Worm (Caenorhabditis elegans) whole organism, mixed stage, embryonic: ENCODE results near the gene mig-18.

Experiments used
- M03D4.4 ChIP-seq: sonication (generic microtip); optimal IDR thresholded peaks from 2 replicates; lab custom pipeline; 2017; ENCODE audit warnings: mild to moderate bottlenecking, missing genetic modification characterization, missing compliant biosample characterization
- bed-3 ChIP-seq: fragments of 200-800 bp; sonication (Bioruptor generic); optimal IDR thresholded peaks from 3 replicates; lab custom pipeline; 2018; ENCODE audit warnings: mild to moderate bottlenecking, missing genetic modification characterization, moderate library complexity, missing compliant biosample characterization
- blmp-1 ChIP-seq: fragments of 150-350 bp; optimal IDR thresholded peaks from 2 replicates; lab custom pipeline; 2014; ENCODE audit warnings: missing biosample characterization, missing genetic modification characterization
- ceh-39 ChIP-seq: fragments of 150-350 bp; optimal IDR thresholded peaks from 2 replicates; lab custom pipeline; 2014; ENCODE audit warnings: missing biosample characterization, missing genetic modification characterization
- ceh-43 ChIP-seq: fragments of 200-800 bp; sonication (Bioruptor generic); optimal IDR thresholded peaks from 2 replicates; lab custom pipeline; 2018; ENCODE audit warnings: mild to moderate bottlenecking, missing genetic modification characterization, moderate library complexity, missing compliant biosample characterization
- ceh-83 ChIP-seq: fragments of 200-800 bp; sonication (Bioruptor generic); optimal IDR thresholded peaks from 2 replicates; lab custom pipeline; 2018; ENCODE audit warnings: mild to moderate bottlenecking, missing genetic modification characterization, missing compliant biosample characterization
- ces-1 ChIP-seq: fragments of 150-350 bp; optimal IDR thresholded peaks from 2 replicates; lab custom pipeline; 2014; ENCODE audit warnings: missing biosample characterization, missing genetic modification reagents, missing genetic modification characterization
- cnd-1 ChIP-seq: fragments of 200-800 bp; sonication (Bioruptor generic); optimal IDR thresholded peaks from 2 replicates; lab custom pipeline; 2018; ENCODE audit warnings: mild to moderate bottlenecking, missing genetic modification characterization, missing compliant biosample characterization
- drap-1 ChIP-seq: fragments of 200-800 bp; sonication (Bioruptor generic); optimal IDR thresholded peaks from 3 replicates; lab custom pipeline; 2018; ENCODE audit warnings: mild to moderate bottlenecking, missing genetic modification characterization, missing compliant biosample characterization
- elt-1 ChIP-seq: sonication (generic microtip); optimal IDR thresholded peaks from 2 replicates; lab custom pipeline; 2017; ENCODE audit warnings: missing genetic modification characterization, mild to moderate bottlenecking, missing compliant biosample characterization, antibody characterized with exemption, moderate library complexity, borderline replicate concordance; ENCODE audit not compliant: insufficient read depth
- elt-3 ChIP-seq: fragments of 150-350 bp; optimal IDR thresholded peaks from 2 replicates; lab custom pipeline; 2014; ENCODE audit warnings: missing biosample characterization, missing genetic modification characterization
- ham-2 ChIP-seq: fragments of 200-800 bp; sonication (Bioruptor generic); optimal IDR thresholded peaks from 2 replicates; lab custom pipeline; 2018; ENCODE audit warnings: mild to moderate bottlenecking, missing genetic modification characterization, missing compliant biosample characterization
- lin-13 ChIP-seq: fragments of 150-350 bp; optimal IDR thresholded peaks from 2 replicates; lab custom pipeline; 2014; ENCODE audit warnings: missing biosample characterization, missing genetic modification characterization
- lsy-2 ChIP-seq: fragments of 150-350 bp; optimal IDR thresholded peaks from 2 replicates; lab custom pipeline; 2014; ENCODE audit warnings: missing biosample characterization, missing genetic modification characterization
- mab-5 ChIP-seq: fragments of 150-350 bp; optimal IDR thresholded peaks from 2 replicates; lab custom pipeline; 2014; ENCODE audit warnings: missing biosample characterization, missing genetic modification characterization
- mep-1 ChIP-seq: fragments of 150-350 bp; optimal IDR thresholded peaks from 2 replicates; lab custom pipeline; 2017; ENCODE audit warnings: missing biosample characterization, missing genetic modification reagents, missing genetic modification characterization, inconsistent platforms
- mls-2 ChIP-seq: sonication (generic microtip); optimal IDR thresholded peaks from 2 replicates; lab custom pipeline; 2016; ENCODE audit warnings: mild to moderate bottlenecking, missing genetic modification characterization, moderate library complexity, missing compliant biosample characterization
- nhr-12 ChIP-seq: fragments of 150-350 bp; optimal IDR thresholded peaks from 2 replicates; lab custom pipeline; 2014; ENCODE audit warnings: missing biosample characterization, missing genetic modification characterization
- nhr-2 ChIP-seq: fragments of 150-350 bp; optimal IDR thresholded peaks from 2 replicates; lab custom pipeline; 2014; ENCODE audit warnings: missing biosample characterization, missing genetic modification characterization
- nhr-237 ChIP-seq: fragments of 150-350 bp; optimal IDR thresholded peaks from 2 replicates; lab custom pipeline; 2014; ENCODE audit warnings: missing biosample characterization, missing genetic modification characterization
- nhr-28 ChIP-seq: fragments of 150-350 bp; optimal IDR thresholded peaks from 2 replicates; lab custom pipeline; 2014; ENCODE audit warnings: missing biosample characterization, missing genetic modification characterization
- nhr-76 ChIP-seq: sonication (generic microtip); optimal IDR thresholded peaks from 2 replicates; lab custom pipeline; 2017; ENCODE audit warnings: missing biosample characterization, missing genetic modification characterization
- pha-4 ChIP-seq: fragments of 150-350 bp; optimal IDR thresholded peaks from 2 replicates; lab custom pipeline; 2018; ENCODE audit warnings: missing biosample characterization, missing genetic modification reagents, missing genetic modification characterization
- sem-2 ChIP-seq: fragments of 200-800 bp; sonication (Bioruptor generic); optimal IDR thresholded peaks from 2 replicates; lab custom pipeline; 2018; ENCODE audit warnings: mild to moderate bottlenecking, missing genetic modification characterization, missing compliant biosample characterization
- sptf-1 ChIP-seq: sonication (generic microtip); optimal IDR thresholded peaks from 2 replicates; lab custom pipeline; 2017; ENCODE audit warnings: mild to moderate bottlenecking, missing genetic modification characterization, moderate library complexity, missing compliant biosample characterization
- tbx-8 ChIP-seq: fragments of 200-800 bp; sonication (Bioruptor generic); optimal IDR thresholded peaks from 2 replicates; lab custom pipeline; 2018; ENCODE audit warnings: mild to moderate bottlenecking, missing genetic modification characterization, moderate library complexity, missing compliant biosample characterization
- unc-120 ChIP-seq: sonication (generic microtip); optimal IDR thresholded peaks from 2 replicates; lab custom pipeline; 2017; ENCODE audit warnings: missing genetic modification characterization, missing compliant biosample characterization; ENCODE audit not compliant: poor library complexity, severe bottlenecking
- unc-39 ChIP-seq: fragments of 150-350 bp; optimal IDR thresholded peaks from 2 replicates; lab custom pipeline; 2014; ENCODE audit warnings: missing biosample characterization, missing genetic modification characterization
- unc-62 ChIP-seq: fragments of 150-350 bp; optimal IDR thresholded peaks from 2 replicates; lab custom pipeline; 2014; ENCODE audit warnings: missing biosample characterization, missing genetic modification reagents, missing genetic modification characterization
- ztf-11 ChIP-seq: fragments of 150-350 bp; optimal IDR thresholded peaks from 2 replicates; lab custom pipeline; 2014; ENCODE audit warnings: missing biosample characterization, missing genetic modification characterization

Gene mig-18

ce11 chrIII:13380196-13380595, 22.8 kb upstream of the mig-18 start, which contains the start of gene T03F6.6:
Gene T03F6.6 (minus strand): TSS chrIII:13380296.
- TF ChIP-seq cnd-1 (no peak), nhr-12 (tag; lab: Kevin White, UChicago) (no peak), blmp-1 (tag; lab: Kevin White, UChicago) (no peak), unc-62 (GFP tag; lab: Kevin White, UChicago) (no peak), elt-3 (tag; lab: Kevin White, UChicago) (no peak), ztf-11 (no peak), nhr-237 (tag; lab: Kevin White, UChicago) (no peak), bed-3 (no peak), ham-2 (GFP tag; lab: Kevin White, UChicago) (no peak), ces-1 (GFP tag; lab: Kevin White, UChicago) (no peak), sptf-1 (tag; lab: Kevin White, UChicago) (no peak), nhr-28 (tag; lab: Kevin White, UChicago) (no peak)

ce11 chrIII:13380881-13381280, 22.2 kb upstream of the mig-18 start:
- TF ChIP-seq ceh-43 (GFP tag; lab: Kevin White, UChicago), result no peak
- no peak for TF ChIP-seq bed-3

- peak; percentile 78 for TF ChIP-seq blmp-1 (tag; lab: Kevin White, UChicago)
- peak; percentile 25 for TF ChIP-seq ces-1 (GFP tag; lab: Kevin White, UChicago)
- no peak for TF ChIP-seq nhr-12 (tag; lab: Kevin White, UChicago)
- no peak for TF ChIP-seq ceh-83 (GFP tag; lab: Kevin White, UChicago)
These were observed 21.4 kb upstream of the mig-18 start for ce11 chrIII:13381684-13382083.

- no peak for TF ChIP-seq elt-3 (tag; lab: Kevin White, UChicago)
- no peak for TF ChIP-seq ceh-83 (GFP tag; lab: Kevin White, UChicago)
- no peak for TF ChIP-seq mls-2 (tag; lab: Kevin White, UChicago)
- no peak for TF ChIP-seq tbx-8 (GFP tag; lab: Kevin White, UChicago)
- TF ChIP-seq nhr-2, result no peak
- no peak for TF ChIP-seq blmp-1 (tag; lab: Kevin White, UChicago)
- TF ChIP-seq unc-120 (tag; lab: Kevin White, UChicago), result no peak
- TF ChIP-seq ceh-43 (GFP tag; lab: Kevin White, UChicago), result no peak
- TF ChIP-seq lin-13, result no peak
- TF ChIP-seq M03D4.4 (tag; lab: Kevin White, UChicago), result no peak
- no peak for TF ChIP-seq lsy-2
- TF ChIP-seq unc-39 (tag; lab: Kevin White, UChicago), result no peak
- no peak for TF ChIP-seq nhr-28 (tag; lab: Kevin White, UChicago)
- TF ChIP-seq mab-5 (tag; lab: Kevin White, UChicago), result no peak
- no peak for TF ChIP-seq sem-2 (GFP tag; lab: Kevin White, UChicago)
- no peak for TF ChIP-seq nhr-76 (tag; lab: Kevin White, UChicago)
- no peak for TF ChIP-seq ham-2 (GFP tag; lab: Kevin White, UChicago)
- no peak for TF ChIP-seq drap-1 (GFP tag; lab: Kevin White, UChicago)
- no peak for TF ChIP-seq nhr-237 (tag; lab: Kevin White, UChicago)
- no peak for TF ChIP-seq mep-1
These were observed 19.9 kb upstream of the mig-18 start for ce11 chrIII:13383159-13383558.

- no peak for TF ChIP-seq unc-62 (GFP tag; lab: Kevin White, UChicago)
- TF ChIP-seq elt-1 (tag; lab: Kevin White, UChicago), result no peak
- TF ChIP-seq M03D4.4 (tag; lab: Kevin White, UChicago), result no peak
These were observed 17.2 kb upstream of the mig-18 start, which contains the start of gene T03F6.4 for ce11 chrIII:13385850-13386249. Gene T03F6.4 (plus strand): TSS chrIII:13386150.

- no peak for TF ChIP-seq pha-4 (tag; lab: Kevin White, UChicago)
- no peak for TF ChIP-seq bed-3
- no peak for TF ChIP-seq unc-62 (GFP tag; lab: Kevin White, UChicago)
- no peak for TF ChIP-seq cnd-1
- no peak for TF ChIP-seq ceh-39 (tag; lab: Kevin White, UChicago)
These were observed 14.4 kb upstream of the mig-18 start for ce11 chrIII:13388621-13389020.
